Fruit fly (Drosophila melanogaster) whole organism, embryonic: Measurements from ENCODE around the gene obe.
A peak's percentile ranks its signal among the peaks of the same experiment; 100 is the strongest.

Experiments
- Bteb2 ChIP-seq: fragments of 200-800 bp; sonication (Bioruptor generic); optimal IDR thresholded peaks from 2 replicates; lab custom pipeline; 2016; ENCODE audit warnings: missing biosample characterization, missing genetic modification characterization
- CG12236 ChIP-seq: fragments of 200-800 bp; sonication (Bioruptor generic); optimal IDR thresholded peaks from 2 replicates; lab custom pipeline; 2016; ENCODE audit warnings: missing biosample characterization, missing genetic modification characterization
- CG15696 ChIP-seq: fragments of 200-800 bp; sonication (Bioruptor generic); optimal IDR thresholded peaks from 2 replicates; lab custom pipeline; 2019; ENCODE audit warnings: missing biosample characterization, mild to moderate bottlenecking, missing genetic modification characterization, moderate library complexity
- CG2199 ChIP-seq: fragments of 200-800 bp; sonication (Bioruptor generic); IDR thresholded peaks from 3 replicates; pipeline ENCODE4 v1.3.6; 2022; ENCODE audit warnings: missing biosample characterization, missing genetic modification characterization
- CG2678 ChIP-seq: fragments of 200-800 bp; sonication (Bioruptor generic); optimal IDR thresholded peaks from 3 replicates; lab custom pipeline; 2019; ENCODE audit warnings: missing biosample characterization, mild to moderate bottlenecking, missing genetic modification characterization, moderate library complexity
- CG31224 ChIP-seq: fragments of 200-800 bp; sonication (Bioruptor generic); IDR thresholded peaks from 2 replicates; pipeline ENCODE4 v1.3.6; 2022; ENCODE audit warnings: missing biosample characterization, missing genetic modification characterization
- CG33557 ChIP-seq: fragments of 200-800 bp; sonication (Bioruptor generic); optimal IDR thresholded peaks from 2 replicates; lab custom pipeline; 2019; ENCODE audit warnings: missing biosample characterization, mild to moderate bottlenecking, missing genetic modification characterization, moderate library complexity
- CG34224 ChIP-seq: fragments of 200-800 bp; sonication (Bioruptor generic); IDR thresholded peaks from 3 replicates; pipeline ENCODE4 v1.3.6; 2022; ENCODE audit warnings: missing biosample characterization, missing genetic modification characterization; ENCODE audit not compliant: partially characterized antibody
- CG43689 ChIP-seq: fragments of 200-800 bp; sonication (Bioruptor generic); IDR thresholded peaks from 2 replicates; pipeline ENCODE4 v1.3.6; 2022; ENCODE audit warnings: missing biosample characterization, missing genetic modification characterization
- CG4617 ChIP-seq: fragments of 200-800 bp; sonication (Bioruptor generic); optimal IDR thresholded peaks from 3 replicates; lab custom pipeline; 2016; ENCODE audit warnings: missing biosample characterization, missing genetic modification characterization, borderline replicate concordance
- CG5245 ChIP-seq: fragments of 200-800 bp; sonication (Bioruptor generic); optimal IDR thresholded peaks from 3 replicates; lab custom pipeline; 2016; ENCODE audit warnings: missing biosample characterization, missing genetic modification characterization
- CG6254 ChIP-seq: fragments of 200-800 bp; sonication (Bioruptor generic); optimal IDR thresholded peaks from 3 replicates; lab custom pipeline; 2017; ENCODE audit warnings: mild to moderate bottlenecking, missing biosample characterization, missing genetic modification reagents, missing genetic modification characterization
- CG6683 ChIP-seq: fragments of 200-800 bp; sonication (Bioruptor generic); optimal IDR thresholded peaks from 2 replicates; lab custom pipeline; 2017; ENCODE audit warnings: missing biosample characterization, mild to moderate bottlenecking, missing genetic modification characterization, missing genetic modification reagents
- CG6813 ChIP-seq: fragments of 200-800 bp; sonication (Bioruptor generic); optimal IDR thresholded peaks from 2 replicates; lab custom pipeline; 2017; ENCODE audit warnings: missing biosample characterization, missing genetic modification characterization, mild to moderate bottlenecking, moderate library complexity, missing genetic modification reagents
- CG7357 ChIP-seq: fragments of 200-800 bp; sonication (Bioruptor generic); IDR thresholded peaks from 3 replicates; pipeline ENCODE4 v1.3.6; 2022; ENCODE audit warnings: missing biosample characterization, missing genetic modification characterization
- CG8478 ChIP-seq: fragments of >200 bp; optimal IDR thresholded peaks from 2 replicates; lab custom pipeline; 2018
- CG9797 ChIP-seq: fragments of 200-800 bp; sonication (Bioruptor generic); optimal IDR thresholded peaks from 3 replicates; lab custom pipeline; 2018; ENCODE audit warnings: missing biosample characterization, mild to moderate bottlenecking, missing genetic modification characterization
- CG9817 ChIP-seq: fragments of 200-800 bp; sonication (Bioruptor generic); optimal IDR thresholded peaks from 2 replicates; lab custom pipeline; 2018; ENCODE audit warnings: missing biosample characterization, mild to moderate bottlenecking, missing genetic modification characterization, moderate library complexity
- Dbx ChIP-seq: fragments of 200-800 bp; sonication (Bioruptor generic); IDR thresholded peaks from 3 replicates; pipeline ENCODE4 v1.3.6; 2022; ENCODE audit warnings: missing biosample characterization, missing genetic modification characterization
- Doc3 ChIP-seq: fragments of 200-800 bp; sonication (Bioruptor generic); IDR thresholded peaks from 3 replicates; pipeline ENCODE4 v1.3.6; 2022; ENCODE audit warnings: missing biosample characterization, missing genetic modification characterization; ENCODE audit not compliant: partially characterized antibody
- Drgx ChIP-seq: fragments of 200-800 bp; sonication (Bioruptor generic); IDR thresholded peaks from 2 replicates; pipeline ENCODE4 v1.3.6; 2022; ENCODE audit warnings: missing biosample characterization, missing genetic modification characterization
- Fer3 ChIP-seq: fragments of 200-800 bp; sonication (Bioruptor generic); optimal IDR thresholded peaks from 2 replicates; lab custom pipeline; 2018; ENCODE audit warnings: missing biosample characterization, mild to moderate bottlenecking, missing genetic modification characterization, moderate library complexity
- GATAe ChIP-seq: fragments of 200-800 bp; sonication (Bioruptor generic); conservative IDR thresholded peaks from 2 replicates; pipeline ENCODE4 v1.3.6; 2022; ENCODE audit warnings: missing biosample characterization, missing genetic modification characterization
- Gsc ChIP-seq: fragments of 200-800 bp; sonication (Bioruptor generic); IDR thresholded peaks from 2 replicates; pipeline ENCODE4 v1.3.6; 2022; ENCODE audit warnings: missing biosample characterization, missing genetic modification characterization
- NC2β ChIP-seq: fragments of 200-800 bp; sonication (Bioruptor generic); optimal IDR thresholded peaks from 2 replicates; lab custom pipeline; 2016; ENCODE audit warnings: missing biosample characterization, missing genetic modification characterization
- Nf-YB ChIP-seq: fragments of 200-800 bp; sonication (Bioruptor generic); optimal IDR thresholded peaks from 3 replicates; lab custom pipeline; 2019; ENCODE audit warnings: missing biosample characterization, mild to moderate bottlenecking, missing genetic modification characterization, moderate library complexity
- TFAM ChIP-seq: fragments of 200-800 bp; sonication (Bioruptor generic); optimal IDR thresholded peaks from 2 replicates; lab custom pipeline; 2017; ENCODE audit warnings: missing biosample characterization, missing genetic modification characterization, inconsistent platforms
- Taf1 ChIP-seq: fragments of 200-800 bp; sonication (Bioruptor generic); IDR thresholded peaks from 2 replicates; pipeline ENCODE4 v1.3.6; 2022; ENCODE audit warnings: missing biosample characterization, missing genetic modification characterization
- YL-1 ChIP-seq: fragments of 200-800 bp; sonication (Bioruptor generic); optimal IDR thresholded peaks from 3 replicates; lab custom pipeline; 2017; ENCODE audit warnings: missing biosample characterization, mild to moderate bottlenecking, missing genetic modification characterization
- ara ChIP-seq: fragments of 200-800 bp; sonication (Bioruptor generic); IDR thresholded peaks from 2 replicates; pipeline ENCODE4 v1.3.6; 2022; ENCODE audit warnings: missing biosample characterization, missing genetic modification characterization
- br ChIP-seq: fragments of >200 bp; optimal IDR thresholded peaks from 2 replicates; lab custom pipeline; 2017
- chn ChIP-seq: fragments of 200-800 bp; sonication (Bioruptor generic); optimal IDR thresholded peaks from 2 replicates; lab custom pipeline; 2016; ENCODE audit warnings: missing biosample characterization, missing genetic modification characterization
- crol ChIP-seq: fragments of 200-800 bp; sonication (Bioruptor generic); IDR thresholded peaks from 2 replicates; pipeline ENCODE4 v1.3.6; 2022; ENCODE audit warnings: missing biosample characterization, missing genetic modification characterization
- en ChIP-seq: fragments of 200-800 bp; sonication (Bioruptor generic); optimal IDR thresholded peaks from 2 replicates; lab custom pipeline; 2016; ENCODE audit warnings: missing biosample characterization, missing genetic modification characterization
- ewg ChIP-seq: fragments of 200-800 bp; sonication (Bioruptor generic); optimal IDR thresholded peaks from 3 replicates; lab custom pipeline; 2017; ENCODE audit warnings: mild to moderate bottlenecking, missing biosample characterization, missing genetic modification reagents, missing genetic modification characterization
- nerfin-1 ChIP-seq: fragments of 200-800 bp; sonication (Bioruptor generic); optimal IDR thresholded peaks from 3 replicates; lab custom pipeline; 2019; ENCODE audit warnings: missing biosample characterization, mild to moderate bottlenecking, missing genetic modification characterization, moderate library complexity
- nmo ChIP-seq: fragments of 200-800 bp; sonication (Bioruptor generic); optimal IDR thresholded peaks from 2 replicates; lab custom pipeline; 2018; ENCODE audit warnings: missing biosample characterization, mild to moderate bottlenecking, missing genetic modification characterization, moderate library complexity
- nom ChIP-seq: fragments of 200-800 bp; sonication (Bioruptor generic); optimal IDR thresholded peaks from 2 replicates; lab custom pipeline; 2017; ENCODE audit warnings: missing biosample characterization, missing genetic modification characterization, mild to moderate bottlenecking, moderate library complexity, missing genetic modification reagents
- peb ChIP-seq: fragments of 200-800 bp; sonication (Bioruptor generic); IDR thresholded peaks from 2 replicates; pipeline ENCODE4 v1.3.6; 2022; ENCODE audit warnings: missing biosample characterization, missing genetic modification characterization
- pho ChIP-seq: fragments of 200-800 bp; sonication (Bioruptor generic); optimal IDR thresholded peaks from 2 replicates; lab custom pipeline; 2016; ENCODE audit warnings: missing biosample characterization, missing genetic modification characterization
- pita ChIP-seq: fragments of 200-800 bp; sonication (Bioruptor generic); optimal IDR thresholded peaks from 2 replicates; lab custom pipeline; 2017; ENCODE audit warnings: missing biosample characterization, mild to moderate bottlenecking, missing genetic modification characterization
- pnt ChIP-seq: fragments of 200-800 bp; sonication (Bioruptor generic); optimal IDR thresholded peaks from 3 replicates; lab custom pipeline; 2016; ENCODE audit warnings: missing biosample characterization, missing genetic modification characterization
- ranshi ChIP-seq: fragments of 200-800 bp; sonication (Bioruptor generic); IDR thresholded peaks from 2 replicates; pipeline ENCODE4 v1.3.6; 2022; ENCODE audit warnings: missing biosample characterization, missing genetic modification characterization
- sima ChIP-seq: fragments of 200-800 bp; sonication (Bioruptor generic); optimal IDR thresholded peaks from 2 replicates; lab custom pipeline; 2016; ENCODE audit warnings: missing biosample characterization, missing genetic modification characterization
- slbo ChIP-seq: fragments of 200-800 bp; sonication (Bioruptor generic); IDR thresholded peaks from 2 replicates; pipeline ENCODE4 v1.3.6; 2022; ENCODE audit warnings: missing biosample characterization, missing genetic modification characterization
- sr ChIP-seq: fragments of 200-800 bp; sonication (Bioruptor generic); IDR thresholded peaks from 3 replicates; pipeline ENCODE4 v1.3.6; 2022; ENCODE audit warnings: missing biosample characterization, missing genetic modification characterization
- stc ChIP-seq: fragments of 200-800 bp; sonication (Bioruptor generic); IDR thresholded peaks from 2 replicates; pipeline ENCODE4 v1.3.6; 2022; ENCODE audit warnings: missing biosample characterization, missing genetic modification characterization
- toy ChIP-seq: fragments of 200-800 bp; sonication (Bioruptor generic); IDR thresholded peaks from 2 replicates; pipeline ENCODE4 v1.3.6; 2022; ENCODE audit warnings: missing biosample characterization, missing genetic modification characterization
- wdn ChIP-seq: fragments of 200-800 bp; sonication (Bioruptor generic); IDR thresholded peaks from 2 replicates; pipeline ENCODE4 v1.3.6; 2022; ENCODE audit warnings: missing biosample characterization, missing genetic modification characterization
- zen2 ChIP-seq: fragments of 200-800 bp; sonication (Bioruptor generic); IDR thresholded peaks from 3 replicates; pipeline ENCODE4 v1.3.6; 2022; ENCODE audit warnings: missing biosample characterization, missing genetic modification characterization; ENCODE audit not compliant: partially characterized antibody

Gene obe

DNA sequence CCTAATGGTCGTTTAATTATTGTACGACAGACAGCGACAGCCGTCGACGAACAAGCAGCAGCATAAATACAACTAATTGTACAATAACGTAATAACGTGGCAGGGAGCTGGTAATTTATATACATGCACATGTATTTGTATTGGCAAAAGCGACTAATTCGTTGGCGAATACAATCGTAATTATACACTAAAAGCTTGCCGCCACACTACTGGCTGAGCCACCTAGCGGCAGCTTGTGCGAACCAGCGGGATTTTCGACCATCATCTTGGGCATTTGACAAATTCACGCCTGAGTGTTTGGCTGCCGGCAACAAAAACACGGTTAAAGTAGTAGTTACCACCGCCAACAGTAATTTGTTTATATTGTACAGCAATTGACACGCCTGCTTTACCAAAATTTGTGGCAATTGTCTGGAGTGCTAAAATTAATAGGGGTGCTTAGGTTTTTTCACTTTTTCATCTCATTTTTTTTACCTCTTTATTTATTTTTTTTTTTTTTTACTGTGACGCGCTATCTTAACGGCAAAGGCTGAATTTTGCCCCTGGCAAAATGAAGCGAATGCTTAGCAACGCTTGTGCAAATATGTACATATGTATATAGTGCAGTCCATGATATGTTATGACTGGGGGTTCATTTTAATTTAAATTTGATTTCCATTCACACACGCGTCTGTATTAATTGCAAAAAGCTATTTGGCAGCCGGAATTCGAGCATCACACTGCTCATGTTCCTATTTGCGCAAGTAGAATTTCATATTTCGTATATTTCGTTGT lies 17.7 kb upstream of the obe start (continued):
- TF ChIP-seq Dbx (GFP tag; lab: Robert Waterston, UW) = no peak
- TF ChIP-seq CG31224 (GFP tag; lab: Robert Waterston, UW) = no peak
- TF ChIP-seq toy (GFP tag; lab: Robert Waterston, UW) = no peak
- TF ChIP-seq GATAe (GFP tag; lab: Robert Waterston, UW) = no peak

DNA sequence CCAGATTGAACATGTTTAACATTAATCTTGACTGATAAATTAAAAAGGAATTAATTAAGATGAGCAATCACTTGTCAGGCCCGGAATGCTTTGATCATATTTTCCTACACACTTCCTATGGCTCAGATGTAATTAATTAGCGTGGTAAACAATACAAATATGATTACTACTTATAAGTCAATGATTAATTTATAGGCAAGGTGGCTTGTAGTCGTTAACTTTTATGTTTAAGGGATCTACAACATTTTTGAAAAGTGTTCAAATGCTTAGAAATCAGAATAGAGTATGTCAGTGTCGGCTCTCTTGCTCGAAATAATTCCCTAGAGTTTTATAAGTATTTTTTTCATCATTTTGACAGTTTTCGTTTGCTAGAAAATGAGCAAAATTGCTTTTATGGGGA lies 14.1 kb upstream of the obe start:
- TF ChIP-seq nerfin-1 (no peak), Nf-YB (GFP tag; lab: Kevin White, UChicago) (no peak), CG6683 (GFP tag; lab: Kevin White, UChicago) (no peak), CG5245 (GFP tag; lab: Kevin White, UChicago) (no peak), CG43689 (GFP tag; lab: Robert Waterston, UW) (no peak), br (lab: Kevin White, UChicago) (no peak), peb (GFP tag; lab: Robert Waterston, UW) (no peak), pnt (no peak), Taf1 (GFP tag; lab: Robert Waterston, UW) (no peak), CG33557 (GFP tag; lab: Kevin White, UChicago) (no peak), CG7357 (GFP tag; lab: Robert Waterston, UW) (no peak), CG9817 (tag; lab: Kevin White, UChicago) (no peak), stc (no peak), Doc3 (GFP tag; lab: Robert Waterston, UW) (no peak), pita (GFP tag; lab: Kevin White, UChicago) (no peak), nom (no peak), sr (no peak), ara (no peak), ranshi (GFP tag; lab: Robert Waterston, UW) (no peak), zen2 (GFP tag; lab: Robert Waterston, UW) (no peak), en (no peak), pho (no peak), ewg (GFP tag; lab: Kevin White, UChicago) (no peak), Fer3 (tag; lab: Kevin White, UChicago) (peak; percentile 2), TFAM (GFP tag; lab: Kevin White, UChicago) (no peak), NC2β (GFP tag; lab: Kevin White, UChicago) (no peak), wdn (GFP tag; lab: Robert Waterston, UW) (no peak), CG15696 (tag; lab: Kevin White, UChicago) (no peak), CG2199 (no peak), slbo (peak; percentile 33; the same call in 1 of the 2 replicates), sima (GFP tag; lab: Kevin White, UChicago) (no peak), crol (GFP tag; lab: Robert Waterston, UW) (no peak), CG12236 (GFP tag; lab: Kevin White, UChicago) (no peak), CG6254 (GFP tag; lab: Kevin White, UChicago) (no peak), chn (no peak), CG34224 (GFP tag; lab: Robert Waterston, UW) (no peak), Bteb2 (no peak), nmo (no peak), Gsc (GFP tag; lab: Robert Waterston, UW) (no peak), CG4617 (GFP tag; lab: Kevin White, UChicago) (no peak), Drgx (no peak), YL-1 (GFP tag; lab: Kevin White, UChicago) (no peak), CG6813 (no peak), CG9797 (GFP tag; lab: Kevin White, UChicago) (no peak), CG2678 (tag; lab: Kevin White, UChicago) (peak; percentile 17), CG8478 (no peak)
